Fruit fly (Drosophila melanogaster) whole organism, embryonic: ENCODE data around the gene NdufA3.

Experiments
- CG11696 ChIP-seq: fragments of 200-800 bp; sonication (Bioruptor generic); IDR thresholded peaks from 2 replicates; pipeline ENCODE4 v1.3.6; 2022; ENCODE audit warnings: missing biosample characterization, missing genetic modification characterization
- CG12299 ChIP-seq: fragments of 200-800 bp; sonication (Bioruptor generic); optimal IDR thresholded peaks from 2 replicates; lab custom pipeline; 2018; ENCODE audit warnings: missing biosample characterization, mild to moderate bottlenecking, missing genetic modification characterization
- CG13775 ChIP-seq: fragments of 200-800 bp; sonication (Bioruptor generic); optimal IDR thresholded peaks from 3 replicates; lab custom pipeline; 2017; ENCODE audit warnings: missing biosample characterization, mild to moderate bottlenecking, missing genetic modification characterization
- CG15073 ChIP-seq: fragments of 200-800 bp; sonication (Bioruptor generic); optimal IDR thresholded peaks from 2 replicates; lab custom pipeline; 2016; ENCODE audit warnings: missing biosample characterization, missing genetic modification characterization
- CG17361 ChIP-seq: fragments of 200-800 bp; sonication (Bioruptor generic); IDR thresholded peaks from 3 replicates; pipeline ENCODE4 v1.3.6; 2022; ENCODE audit warnings: missing biosample characterization, missing genetic modification characterization
- CG17802 ChIP-seq: fragments of 200-800 bp; sonication (Bioruptor generic); optimal IDR thresholded peaks from 2 replicates; lab custom pipeline; 2018; ENCODE audit warnings: missing biosample characterization, mild to moderate bottlenecking, missing genetic modification characterization, moderate library complexity
- CG18599 ChIP-seq: fragments of 200-800 bp; sonication (Bioruptor generic); optimal IDR thresholded peaks from 3 replicates; lab custom pipeline; 2017; ENCODE audit warnings: missing biosample characterization, missing genetic modification characterization, mild to moderate bottlenecking, moderate library complexity, missing genetic modification reagents
- CG2129 ChIP-seq: fragments of 200-800 bp; sonication (Bioruptor generic); IDR thresholded peaks from 2 replicates; pipeline ENCODE4 v1.3.6; 2022; ENCODE audit warnings: missing biosample characterization, missing genetic modification characterization; ENCODE audit not compliant: partially characterized antibody
- CG30431 ChIP-seq: fragments of 200-800 bp; sonication (Bioruptor generic); optimal IDR thresholded peaks from 2 replicates; lab custom pipeline; 2017; ENCODE audit warnings: missing biosample characterization, missing genetic modification characterization
- CG31388 ChIP-seq: fragments of 200-800 bp; sonication (Bioruptor generic); optimal IDR thresholded peaks from 2 replicates; lab custom pipeline; 2016; ENCODE audit warnings: missing biosample characterization, missing genetic modification characterization
- CG32767 ChIP-seq: fragments of 200-800 bp; sonication (Bioruptor generic); IDR thresholded peaks from 2 replicates; pipeline ENCODE4 v1.3.6; 2022; ENCODE audit warnings: missing biosample characterization, missing genetic modification characterization
- CG3281 ChIP-seq: fragments of 200-800 bp; sonication (Bioruptor generic); optimal IDR thresholded peaks from 3 replicates; lab custom pipeline; 2017; ENCODE audit warnings: missing biosample characterization, mild to moderate bottlenecking, missing genetic modification characterization
- CG3726 ChIP-seq: fragments of 200-800 bp; sonication (Bioruptor generic); IDR thresholded peaks from 3 replicates; pipeline ENCODE4, ENCODE4 v1.3.6; 2022; ENCODE audit warnings: missing biosample characterization, missing genetic modification characterization
- CG4617 ChIP-seq: fragments of 200-800 bp; sonication (Bioruptor generic); optimal IDR thresholded peaks from 3 replicates; lab custom pipeline; 2016; ENCODE audit warnings: missing biosample characterization, missing genetic modification characterization, borderline replicate concordance
- CG4730 ChIP-seq: fragments of 200-800 bp; sonication (Bioruptor generic); IDR thresholded peaks from 2 replicates; pipeline ENCODE4 v1.3.6; 2022; ENCODE audit warnings: missing biosample characterization, missing genetic modification characterization
- CG4820 ChIP-seq: fragments of 200-800 bp; sonication (Bioruptor generic); optimal IDR thresholded peaks from 3 replicates; lab custom pipeline; 2016; ENCODE audit warnings: missing biosample characterization, missing genetic modification characterization
- CG5953 ChIP-seq: fragments of 200-800 bp; sonication (Bioruptor generic); IDR thresholded peaks from 2 replicates; pipeline ENCODE4 v1.3.6; 2022; ENCODE audit warnings: missing biosample characterization, missing genetic modification characterization
- CG6683 ChIP-seq: fragments of 200-800 bp; sonication (Bioruptor generic); optimal IDR thresholded peaks from 2 replicates; lab custom pipeline; 2017; ENCODE audit warnings: missing biosample characterization, mild to moderate bottlenecking, missing genetic modification characterization, missing genetic modification reagents
- CG7372 ChIP-seq: fragments of 200-800 bp; sonication (Bioruptor generic); IDR thresholded peaks from 2 replicates; pipeline ENCODE4 v1.3.6; 2022; ENCODE audit warnings: missing biosample characterization, missing genetic modification characterization
- CG7556 ChIP-seq: fragments of 200-800 bp; sonication (Bioruptor generic); optimal IDR thresholded peaks from 2 replicates; lab custom pipeline; 2017; ENCODE audit warnings: missing biosample characterization, mild to moderate bottlenecking, missing genetic modification characterization
- CG7745 ChIP-seq: fragments of 200-800 bp; sonication (Bioruptor generic); optimal IDR thresholded peaks from 2 replicates; lab custom pipeline; 2018; ENCODE audit warnings: missing biosample characterization, mild to moderate bottlenecking, missing genetic modification characterization, moderate library complexity
- CG8281 ChIP-seq: fragments of 200-800 bp; sonication (Bioruptor generic); optimal IDR thresholded peaks from 2 replicates; lab custom pipeline; 2018; ENCODE audit warnings: missing biosample characterization, mild to moderate bottlenecking, missing genetic modification characterization, moderate library complexity
- CG8478 ChIP-seq: fragments of >200 bp; optimal IDR thresholded peaks from 2 replicates; lab custom pipeline; 2018
- CG8944 ChIP-seq: fragments of 200-800 bp; sonication (Bioruptor generic); optimal IDR thresholded peaks from 3 replicates; lab custom pipeline; 2016; ENCODE audit warnings: missing biosample characterization, missing genetic modification characterization
- CG9727 ChIP-seq: fragments of 200-800 bp; sonication (Bioruptor generic); optimal IDR thresholded peaks from 3 replicates; lab custom pipeline; 2017; ENCODE audit warnings: missing biosample characterization, mild to moderate bottlenecking, missing genetic modification characterization
- CTCF ChIP-seq: fragments of 200-800 bp; sonication (Bioruptor generic); optimal IDR thresholded peaks from 2 replicates; lab custom pipeline; 2017; ENCODE audit warnings: missing biosample characterization, mild to moderate bottlenecking, missing genetic modification characterization, moderate library complexity
- D ChIP-seq, 2 experiments: fragments of 200-800 bp in 1 of 2; fragments of >200 bp in 1 of 2; sonication (Bioruptor generic) in 1 of 2; optimal IDR thresholded peaks; 2 replicates in 1 of 2; 3 replicates in 1 of 2; lab custom pipeline; 2017; ENCODE audit warnings: mild to moderate bottlenecking in 1 of 2, missing biosample characterization in 1 of 2, missing genetic modification characterization in 1 of 2, missing genetic modification reagents in 1 of 2
- Doc3 ChIP-seq: fragments of 200-800 bp; sonication (Bioruptor generic); IDR thresholded peaks from 3 replicates; pipeline ENCODE4 v1.3.6; 2022; ENCODE audit warnings: missing biosample characterization, missing genetic modification characterization; ENCODE audit not compliant: partially characterized antibody
- GATAe ChIP-seq: fragments of 200-800 bp; sonication (Bioruptor generic); conservative IDR thresholded peaks from 2 replicates; pipeline ENCODE4 v1.3.6; 2022; ENCODE audit warnings: missing biosample characterization, missing genetic modification characterization
- Mes4 ChIP-seq: fragments of 200-800 bp; sonication (Bioruptor generic); optimal IDR thresholded peaks from 2 replicates; lab custom pipeline; 2016; ENCODE audit warnings: missing biosample characterization, missing genetic modification characterization
- NFAT ChIP-seq: fragments of 200-800 bp; sonication (Bioruptor generic); IDR thresholded peaks from 2 replicates; pipeline ENCODE4 v1.3.6; 2022; ENCODE audit warnings: missing biosample characterization, missing genetic modification characterization
- Opbp ChIP-seq: fragments of 200-800 bp; sonication (Bioruptor generic); IDR thresholded peaks from 3 replicates; pipeline ENCODE4 v1.3.6; 2022; ENCODE audit warnings: missing biosample characterization, missing genetic modification characterization; ENCODE audit not compliant: partially characterized antibody
- Rfx ChIP-seq: fragments of 200-800 bp; sonication (Bioruptor generic); IDR thresholded peaks from 2 replicates; pipeline ENCODE4 v1.3.6; 2022; ENCODE audit warnings: missing biosample characterization, missing genetic modification characterization
- Rx ChIP-seq: fragments of 200-800 bp; sonication (Bioruptor generic); IDR thresholded peaks from 2 replicates; pipeline ENCODE4 v1.3.6; 2022; ENCODE audit warnings: missing biosample characterization, missing genetic modification characterization
- Six4 ChIP-seq: fragments of 200-800 bp; sonication (Bioruptor generic); optimal IDR thresholded peaks from 2 replicates; lab custom pipeline; 2016; ENCODE audit warnings: missing biosample characterization, missing genetic modification characterization
- Stat92E ChIP-seq, 3 experiments: fragments of >200 bp in 2 of 3; fragments of 200-800 bp in 1 of 3; sonication (Bioruptor generic) in 1 of 3; optimal IDR thresholded peaks; 2 replicates each; lab custom pipeline; 2017 to 2019; ENCODE audit warnings: missing biosample characterization in 3 of 3, missing genetic modification characterization in 3 of 3, mild to moderate bottlenecking in 1 of 3, moderate library complexity in 1 of 3
- al ChIP-seq: fragments of 200-800 bp; sonication (Bioruptor generic); IDR thresholded peaks from 2 replicates; pipeline ENCODE4 v1.3.6; 2022; ENCODE audit warnings: missing biosample characterization, missing genetic modification characterization
- cas ChIP-seq: fragments of 200-800 bp; sonication (Bioruptor generic); IDR thresholded peaks from 2 replicates; pipeline ENCODE4 v1.3.6; 2022; ENCODE audit warnings: missing biosample characterization, missing genetic modification characterization
- cg ChIP-seq: fragments of 200-800 bp; sonication (Bioruptor generic); optimal IDR thresholded peaks from 3 replicates; lab custom pipeline; 2019; ENCODE audit warnings: missing biosample characterization, mild to moderate bottlenecking, missing genetic modification characterization, moderate library complexity
- exex ChIP-seq: fragments of 200-800 bp; sonication (Bioruptor generic); optimal IDR thresholded peaks from 4 replicates; lab custom pipeline; 2018; ENCODE audit warnings: missing biosample characterization, mild to moderate bottlenecking, missing genetic modification characterization, moderate library complexity
- fd3F ChIP-seq: fragments of 200-800 bp; sonication (Bioruptor generic); optimal IDR thresholded peaks from 2 replicates; lab custom pipeline; 2018; ENCODE audit warnings: missing biosample characterization, mild to moderate bottlenecking, missing genetic modification characterization, moderate library complexity
- gce ChIP-seq: fragments of 200-800 bp; sonication (Bioruptor generic); IDR thresholded peaks from 3 replicates; pipeline ENCODE4 v1.3.6; 2022; ENCODE audit warnings: missing biosample characterization, missing genetic modification characterization
- hkb ChIP-seq, 2 experiments: fragments of 200-800 bp in 1 of 2; fragments of >200 bp in 1 of 2; sonication (Bioruptor generic) in 1 of 2; IDR thresholded peaks in 1 of 2; optimal IDR thresholded peaks in 1 of 2; 2 replicates each; pipeline versions ENCODE4 v1.3.6 to Lab custom; 2017 to 2022; ENCODE audit warnings: missing biosample characterization in 1 of 2, missing genetic modification characterization in 1 of 2
- kni ChIP-seq: fragments of 200-800 bp; sonication (Bioruptor generic); optimal IDR thresholded peaks from 3 replicates; lab custom pipeline; 2017; ENCODE audit warnings: mild to moderate bottlenecking, missing biosample characterization, missing genetic modification reagents, missing genetic modification characterization
- lbe ChIP-seq: fragments of 200-800 bp; sonication (Bioruptor generic); optimal IDR thresholded peaks from 2 replicates; lab custom pipeline; 2016; ENCODE audit warnings: missing biosample characterization, mild to moderate bottlenecking, missing genetic modification characterization
- sens ChIP-seq: fragments of 200-800 bp; sonication (Bioruptor generic); peaks from one replicate; lab custom pipeline; 2016; ENCODE audit warnings: missing biosample characterization, missing genetic modification characterization
- stc ChIP-seq: fragments of 200-800 bp; sonication (Bioruptor generic); IDR thresholded peaks from 2 replicates; pipeline ENCODE4 v1.3.6; 2022; ENCODE audit warnings: missing biosample characterization, missing genetic modification characterization
- tll ChIP-seq, 2 experiments: fragments of 200-800 bp in 1 of 2; fragments of >200 bp in 1 of 2; sonication (Bioruptor generic) in 1 of 2; optimal IDR thresholded peaks; 2 replicates each; lab custom pipeline; 2017 to 2019; ENCODE audit warnings: missing biosample characterization in 2 of 2, missing genetic modification characterization in 2 of 2, mild to moderate bottlenecking in 1 of 2, moderate library complexity in 1 of 2
- twi ChIP-seq: fragments of 200-800 bp; optimal IDR thresholded peaks from 2 replicates; lab custom pipeline; 2019; ENCODE audit warnings: missing biosample characterization, mild to moderate bottlenecking, missing genetic modification characterization, moderate library complexity
- wdn ChIP-seq: fragments of 200-800 bp; sonication (Bioruptor generic); IDR thresholded peaks from 2 replicates; pipeline ENCODE4 v1.3.6; 2022; ENCODE audit warnings: missing biosample characterization, missing genetic modification characterization

The NdufA3 gene

dm6 chrX:9141219-9141618, 18.6 kb downstream of the NdufA3 start (continued):
- TF ChIP-seq CG12299 (tag; lab: Kevin White, UChicago) (peak; percentile 53), CG7372 (GFP tag; lab: Robert Waterston, UW) (peak; percentile 72), stc (peak; percentile 77), CG9727 (GFP tag; lab: Kevin White, UChicago) (peak; percentile 74), NFAT (GFP tag; lab: Robert Waterston, UW) (peak; percentile 75), CG32767 (peak; percentile 70), GATAe (GFP tag; lab: Robert Waterston, UW) (no peak), kni (peak; percentile 34), CTCF (GFP tag; lab: Kevin White, UChicago) (no peak), CG4617 (GFP tag; lab: Kevin White, UChicago) (peak; percentile 22), gce (GFP tag; lab: Robert Waterston, UW) (peak; percentile 64; the same call in 2 of the 3 replicates), twi (tag; lab: Kevin White, UChicago) (peak; percentile 24), CG8944 (GFP tag; lab: Kevin White, UChicago) (peak; percentile 79), CG13775 (GFP tag; lab: Kevin White, UChicago) (peak; percentile 40), fd3F (GFP tag; lab: Kevin White, UChicago) (peak; percentile 28), CG18599 (GFP tag; lab: Kevin White, UChicago) (peak; percentile 78), CG11696 (peak; percentile 38; the same call in 1 of the 2 replicates), CG2129 (no peak), CG5953 (GFP tag; lab: Robert Waterston, UW) (peak; percentile 65), cas (GFP tag; lab: Robert Waterston, UW) (no peak), Mes4 (GFP tag; lab: Kevin White, UChicago) (peak; percentile 25), D (optimal IDR thresholded peaks at IDR 0.05; lab: Kevin White, UChicago) (no peak), D (GFP tag; optimal IDR thresholded peaks at IDR 0.05; lab: Kevin White, UChicago) (peak; percentile 70), Rfx (GFP tag; lab: Robert Waterston, UW) (peak; percentile 89), wdn (peak; percentile 58; the same call in 1 of the 2 replicates), CG8281 (tag; lab: Kevin White, UChicago) (peak; percentile 26), CG30431 (GFP tag; lab: Kevin White, UChicago) (peak; percentile 72), CG6683 (GFP tag; lab: Kevin White, UChicago) (peak; percentile 20), CG7745 (tag; lab: Kevin White, UChicago) (no peak), Opbp (no peak), CG15073 (GFP tag; lab: Kevin White, UChicago) (no peak), CG3726 (GFP tag; lab: Robert Waterston, UW) (peak; percentile 80; the same call in 2 of the 3 replicates), Six4 (peak; percentile 68), lbe (GFP tag; lab: Kevin White, UChicago) (no peak), CG3281 (GFP tag; lab: Kevin White, UChicago) (peak; percentile 62), hkb (optimal IDR thresholded peaks at IDR 0.05; lab: Kevin White, UChicago) (no peak), hkb (GFP tag; IDR thresholded peaks at IDR 0.05; lab: Robert Waterston, UW) (peak; percentile 82), cg (GFP tag; lab: Kevin White, UChicago) (no peak), Doc3 (no peak), exex (tag; lab: Kevin White, UChicago) (no peak), CG8478 (lab: Kevin White, UChicago) (no peak), Stat92E (GFP tag; optimal IDR thresholded peaks at IDR 0.05; lab: Kevin White, UChicago) (no peak), al (GFP tag; lab: Robert Waterston, UW) (peak; percentile 55), CG4730 (GFP tag; lab: Robert Waterston, UW) (peak; percentile 67), Rx (GFP tag; lab: Robert Waterston, UW) (peak; percentile 70), CG17802 (tag; lab: Kevin White, UChicago) (peak; percentile 43), CG7556 (GFP tag; lab: Kevin White, UChicago) (peak; percentile 61), tll (GFP tag; optimal IDR thresholded peaks at IDR 0.05; lab: Kevin White, UChicago) (no peak), CG17361 (GFP tag; lab: Robert Waterston, UW) (peak; percentile 77), sens (GFP tag; lab: Kevin White, UChicago) (peak; percentile 94), CG4820 (GFP tag; lab: Kevin White, UChicago) (peak; percentile 70), CG31388 (GFP tag; lab: Kevin White, UChicago) (no peak)
